Fruit fly (Drosophila melanogaster) whole organism, embryonic: Measurements from ENCODE around the gene CG33124.
A peak's percentile ranks its signal among the peaks of the same experiment; 100 is the strongest.

ENCODE experiments used
- CG10654 ChIP-seq: fragments of 200-800 bp; sonication (Bioruptor generic); optimal IDR thresholded peaks from 2 replicates; lab custom pipeline; 2016; ENCODE audit warnings: missing biosample characterization, missing genetic modification characterization
- CG10979 ChIP-seq: fragments of 200-800 bp; sonication (Bioruptor generic); optimal IDR thresholded peaks from 2 replicates; lab custom pipeline; 2018; ENCODE audit warnings: missing biosample characterization, mild to moderate bottlenecking, missing genetic modification characterization, moderate library complexity
- CG11560 ChIP-seq: fragments of 200-800 bp; sonication (Bioruptor generic); IDR thresholded peaks from 3 replicates; pipeline ENCODE4 v1.3.6; 2022; ENCODE audit warnings: missing biosample characterization, missing genetic modification characterization
- CG12391 ChIP-seq: fragments of 200-800 bp; sonication (Bioruptor generic); optimal IDR thresholded peaks from 3 replicates; lab custom pipeline; 2018; ENCODE audit warnings: missing biosample characterization, mild to moderate bottlenecking, missing genetic modification characterization, moderate library complexity
- CG13296 ChIP-seq: fragments of 200-800 bp; sonication (Bioruptor generic); optimal IDR thresholded peaks from 3 replicates; lab custom pipeline; 2018; ENCODE audit warnings: missing biosample characterization, mild to moderate bottlenecking, missing genetic modification characterization
- CG1529 ChIP-seq: fragments of 200-800 bp; sonication (Bioruptor generic); optimal IDR thresholded peaks from 3 replicates; lab custom pipeline; 2018; ENCODE audit warnings: missing biosample characterization, missing genetic modification characterization
- CG17568 ChIP-seq: fragments of 200-800 bp; sonication (Bioruptor generic); optimal IDR thresholded peaks from 2 replicates; lab custom pipeline; 2018; ENCODE audit warnings: missing biosample characterization, mild to moderate bottlenecking, missing genetic modification characterization, moderate library complexity
- CG17829 ChIP-seq: fragments of 200-800 bp; optimal IDR thresholded peaks from 2 replicates; lab custom pipeline; 2019; ENCODE audit warnings: missing biosample characterization, mild to moderate bottlenecking, missing genetic modification characterization, moderate library complexity
- CG2202 ChIP-seq: fragments of 200-800 bp; sonication (Bioruptor generic); optimal IDR thresholded peaks from 2 replicates; lab custom pipeline; 2018; ENCODE audit warnings: missing biosample characterization, mild to moderate bottlenecking, missing genetic modification characterization
- CG2678 ChIP-seq: fragments of 200-800 bp; sonication (Bioruptor generic); optimal IDR thresholded peaks from 3 replicates; lab custom pipeline; 2019; ENCODE audit warnings: missing biosample characterization, mild to moderate bottlenecking, missing genetic modification characterization, moderate library complexity
- CG30020 ChIP-seq: fragments of 200-800 bp; optimal IDR thresholded peaks from 2 replicates; lab custom pipeline; 2019; ENCODE audit warnings: missing biosample characterization, mild to moderate bottlenecking, missing genetic modification characterization, moderate library complexity
- CG32767 ChIP-seq: fragments of 200-800 bp; sonication (Bioruptor generic); IDR thresholded peaks from 2 replicates; pipeline ENCODE4 v1.3.6; 2022; ENCODE audit warnings: missing biosample characterization, missing genetic modification characterization
- CG32772 ChIP-seq: fragments of 200-800 bp; sonication (Bioruptor generic); IDR thresholded peaks from 2 replicates; pipeline ENCODE4 v1.3.6; 2022; ENCODE audit warnings: missing biosample characterization, missing genetic modification characterization
- CG3281 ChIP-seq: fragments of 200-800 bp; sonication (Bioruptor generic); optimal IDR thresholded peaks from 3 replicates; lab custom pipeline; 2017; ENCODE audit warnings: missing biosample characterization, mild to moderate bottlenecking, missing genetic modification characterization
- CG43689 ChIP-seq: fragments of 200-800 bp; sonication (Bioruptor generic); IDR thresholded peaks from 2 replicates; pipeline ENCODE4 v1.3.6; 2022; ENCODE audit warnings: missing biosample characterization, missing genetic modification characterization
- CG6683 ChIP-seq: fragments of 200-800 bp; sonication (Bioruptor generic); optimal IDR thresholded peaks from 2 replicates; lab custom pipeline; 2017; ENCODE audit warnings: missing biosample characterization, mild to moderate bottlenecking, missing genetic modification characterization, missing genetic modification reagents
- CG6791 ChIP-seq: fragments of 200-800 bp; sonication (Bioruptor generic); IDR thresholded peaks from 3 replicates; pipeline ENCODE4 v1.3.6; 2022; ENCODE audit warnings: missing biosample characterization, missing genetic modification characterization; ENCODE audit not compliant: partially characterized antibody
- CG9437 ChIP-seq: fragments of 200-800 bp; sonication (Bioruptor generic); optimal IDR thresholded peaks from 2 replicates; lab custom pipeline; 2018; ENCODE audit warnings: missing biosample characterization, mild to moderate bottlenecking, missing genetic modification characterization
- CTCF ChIP-seq: fragments of 200-800 bp; sonication (Bioruptor generic); optimal IDR thresholded peaks from 2 replicates; lab custom pipeline; 2017; ENCODE audit warnings: missing biosample characterization, mild to moderate bottlenecking, missing genetic modification characterization, moderate library complexity
- Chrac-16 ChIP-seq: fragments of 200-800 bp; sonication (Bioruptor generic); optimal IDR thresholded peaks from 3 replicates; lab custom pipeline; 2016; ENCODE audit warnings: missing biosample characterization, missing genetic modification characterization
- CkIIα-i1 ChIP-seq: fragments of 200-800 bp; sonication (Bioruptor generic); IDR thresholded peaks from 2 replicates; pipeline ENCODE4 v1.3.6; 2022; ENCODE audit warnings: missing biosample characterization, missing genetic modification characterization
- Dll ChIP-seq: fragments of 200-800 bp; sonication (Bioruptor generic); IDR thresholded peaks from 4 replicates; pipeline ENCODE4 v1.3.6; 2022; ENCODE audit warnings: missing biosample characterization, missing genetic modification characterization; ENCODE audit not compliant: partially characterized antibody
- Eip74EF ChIP-seq, 2 experiments: fragments of 200-800 bp in 1 of 2; fragments of >200 bp in 1 of 2; sonication (Bioruptor generic) in 1 of 2; optimal IDR thresholded peaks; 2 replicates each; lab custom pipeline; 2017 to 2019; ENCODE audit warnings: missing biosample characterization in 2 of 2, missing genetic modification characterization in 2 of 2, mild to moderate bottlenecking in 1 of 2, moderate library complexity in 1 of 2
- Ets65A ChIP-seq: fragments of 200-800 bp; sonication (Bioruptor generic); peaks from one replicate; lab custom pipeline; 2016; ENCODE audit warnings: missing biosample characterization, missing genetic modification characterization
- Max ChIP-seq: fragments of 200-800 bp; sonication (Bioruptor generic); optimal IDR thresholded peaks from 2 replicates; lab custom pipeline; 2016; ENCODE audit warnings: missing biosample characterization, mild to moderate bottlenecking, missing genetic modification characterization
- Scr ChIP-seq: fragments of 200-800 bp; sonication (Bioruptor generic); IDR thresholded peaks from 2 replicates; pipeline ENCODE4 v1.3.6; 2022; ENCODE audit warnings: missing biosample characterization, missing genetic modification characterization; ENCODE audit not compliant: partially characterized antibody
- Side ChIP-seq: fragments of 200-800 bp; sonication (Bioruptor generic); optimal IDR thresholded peaks from 2 replicates; lab custom pipeline; 2016; ENCODE audit warnings: missing biosample characterization, missing genetic modification characterization
- Stat92E ChIP-seq, 3 experiments: fragments of >200 bp in 2 of 3; fragments of 200-800 bp in 1 of 3; sonication (Bioruptor generic) in 1 of 3; optimal IDR thresholded peaks; 2 replicates each; lab custom pipeline; 2017 to 2019; ENCODE audit warnings: missing biosample characterization in 3 of 3, missing genetic modification characterization in 3 of 3, mild to moderate bottlenecking in 1 of 3, moderate library complexity in 1 of 3
- YL-1 ChIP-seq: fragments of 200-800 bp; sonication (Bioruptor generic); optimal IDR thresholded peaks from 3 replicates; lab custom pipeline; 2017; ENCODE audit warnings: missing biosample characterization, mild to moderate bottlenecking, missing genetic modification characterization
- ac ChIP-seq: fragments of 200-800 bp; sonication (Bioruptor generic); optimal IDR thresholded peaks from 3 replicates; lab custom pipeline; 2017; ENCODE audit warnings: missing biosample characterization, mild to moderate bottlenecking, missing genetic modification characterization
- ap ChIP-seq: fragments of 200-800 bp; sonication (Bioruptor generic); IDR thresholded peaks from 2 replicates; pipeline ENCODE4 v1.3.6; 2022; ENCODE audit warnings: missing biosample characterization, missing genetic modification characterization
- btn ChIP-seq: fragments of 200-800 bp; sonication (Bioruptor generic); optimal IDR thresholded peaks from 2 replicates; lab custom pipeline; 2016; ENCODE audit warnings: missing biosample characterization, missing genetic modification characterization
- ci ChIP-seq: fragments of 200-800 bp; sonication (Bioruptor generic); IDR thresholded peaks from 3 replicates; pipeline ENCODE4 v1.3.6; 2022; ENCODE audit warnings: missing biosample characterization, missing genetic modification characterization
- danr ChIP-seq: fragments of 200-800 bp; sonication (Bioruptor generic); IDR thresholded peaks from 2 replicates; pipeline ENCODE4 v1.3.6; 2022; ENCODE audit warnings: missing biosample characterization, missing genetic modification characterization
- gem ChIP-seq: fragments of 200-800 bp; sonication (Bioruptor generic); optimal IDR thresholded peaks from 2 replicates; lab custom pipeline; 2019; ENCODE audit warnings: missing biosample characterization, mild to moderate bottlenecking, missing genetic modification characterization, moderate library complexity
- mirr ChIP-seq: fragments of 200-800 bp; sonication (Bioruptor generic); optimal IDR thresholded peaks from 3 replicates; lab custom pipeline; 2018; ENCODE audit warnings: missing biosample characterization, mild to moderate bottlenecking, missing genetic modification characterization
- nmo ChIP-seq: fragments of 200-800 bp; sonication (Bioruptor generic); optimal IDR thresholded peaks from 2 replicates; lab custom pipeline; 2018; ENCODE audit warnings: missing biosample characterization, mild to moderate bottlenecking, missing genetic modification characterization, moderate library complexity
- pfk ChIP-seq: fragments of 200-800 bp; sonication (Bioruptor generic); optimal IDR thresholded peaks from 2 replicates; lab custom pipeline; 2018; ENCODE audit warnings: missing biosample characterization, mild to moderate bottlenecking, missing genetic modification characterization, moderate library complexity
- pzg ChIP-seq: fragments of 200-800 bp; sonication (Bioruptor generic); optimal IDR thresholded peaks from 3 replicates; lab custom pipeline; 2018; ENCODE audit warnings: missing biosample characterization, mild to moderate bottlenecking, missing genetic modification characterization, moderate library complexity
- run ChIP-seq: fragments of 200-800 bp; sonication (Bioruptor generic); optimal IDR thresholded peaks from 3 replicates; lab custom pipeline; 2018; ENCODE audit warnings: missing biosample characterization, mild to moderate bottlenecking, missing genetic modification characterization
- sc ChIP-seq, 3 experiments: fragments of >200 bp in 2 of 3; fragments of 200-800 bp in 1 of 3; sonication (Bioruptor generic) in 1 of 3; optimal IDR thresholded peaks; 2 replicates in 2 of 3; 3 replicates in 1 of 3; lab custom pipeline; 2017; ENCODE audit warnings: mild to moderate bottlenecking in 1 of 3, missing biosample characterization in 1 of 3, missing genetic modification characterization in 1 of 3, missing genetic modification reagents in 1 of 3
- schlank ChIP-seq: fragments of 200-800 bp; sonication (Bioruptor generic); optimal IDR thresholded peaks from 2 replicates; lab custom pipeline; 2018; ENCODE audit warnings: missing biosample characterization, mild to moderate bottlenecking, missing genetic modification characterization
- seq ChIP-seq: fragments of 200-800 bp; sonication (Bioruptor generic); IDR thresholded peaks from 2 replicates; pipeline ENCODE4 v1.3.6; 2022; ENCODE audit warnings: missing biosample characterization, missing genetic modification characterization
- tap ChIP-seq: fragments of 200-800 bp; optimal IDR thresholded peaks from 3 replicates; lab custom pipeline; 2019; ENCODE audit warnings: missing biosample characterization, mild to moderate bottlenecking, missing genetic modification characterization, moderate library complexity
- tna ChIP-seq: fragments of 200-800 bp; sonication (Bioruptor generic); IDR thresholded peaks from 2 replicates; pipeline ENCODE4 v1.3.6; 2022; ENCODE audit warnings: missing biosample characterization, missing genetic modification characterization; ENCODE audit not compliant: partially characterized antibody
- tx ChIP-seq: fragments of 200-800 bp; sonication (Bioruptor generic); optimal IDR thresholded peaks from 2 replicates; lab custom pipeline; 2016; ENCODE audit warnings: missing biosample characterization, missing genetic modification characterization
- unc-4 ChIP-seq: fragments of 200-800 bp; sonication (Bioruptor generic); IDR thresholded peaks from 2 replicates; pipeline ENCODE4 v1.3.6; 2022; ENCODE audit warnings: missing biosample characterization, missing genetic modification characterization; ENCODE audit not compliant: partially characterized antibody
- unpg ChIP-seq: fragments of 200-800 bp; sonication (Bioruptor generic); optimal IDR thresholded peaks from 3 replicates; lab custom pipeline; 2018; ENCODE audit warnings: missing biosample characterization, mild to moderate bottlenecking, missing genetic modification characterization, moderate library complexity

CG33124 gene

dm6 chr2L:2202853-2203717 is 5.8 kb downstream of the CG33124 start (continued):
- TF ChIP-seq tap (tag; lab: Kevin White, UChicago) (no peak), CG6683 (no peak), CG17829 (tag; lab: Kevin White, UChicago) (no peak), schlank (tag; lab: Kevin White, UChicago) (no peak), ap (GFP tag; lab: Robert Waterston, UW) (no peak), run (tag; lab: Kevin White, UChicago) (peak; percentile 13), seq (0 out of 2 replicates have a peak, but pooled peaks have one; percentile 13), pfk (GFP tag; lab: Kevin White, UChicago) (no peak), YL-1 (GFP tag; lab: Kevin White, UChicago) (no peak), Stat92E (GFP tag; optimal IDR thresholded peaks at IDR 0.05; lab: Kevin White, UChicago) (no peak), unpg (GFP tag; lab: Kevin White, UChicago) (no peak), Chrac-16 (GFP tag; lab: Kevin White, UChicago) (no peak), CTCF (GFP tag; lab: Kevin White, UChicago) (no peak), mirr (peak; percentile 3), CG17568 (GFP tag; lab: Kevin White, UChicago) (no peak), CG10979 (tag; lab: Kevin White, UChicago) (no peak), CG9437 (GFP tag; lab: Kevin White, UChicago) (peak; percentile 70), danr (no peak), Max (GFP tag; lab: Kevin White, UChicago) (no peak), CG3281 (GFP tag; lab: Kevin White, UChicago) (no peak), unc-4 (GFP tag; lab: Robert Waterston, UW) (peak; percentile 30; the same call in 1 of the 2 replicates), CG32772 (GFP tag; lab: Robert Waterston, UW) (no peak), nmo (GFP tag; lab: Kevin White, UChicago) (no peak), Side (GFP tag; lab: Kevin White, UChicago) (no peak), pzg (no peak), ac (no peak), CG32767 (GFP tag; lab: Robert Waterston, UW) (no peak), CG1529 (no peak), CG11560 (no peak), Ets65A (no peak), ci (GFP tag; lab: Robert Waterston, UW) (peak; percentile 76), Scr (GFP tag; lab: Robert Waterston, UW) (0 out of 2 replicates have a peak, but pooled peaks have one; percentile 13), CG30020 (no peak), CkIIα-i1 (no peak), CG2678 (tag; lab: Kevin White, UChicago) (peak; percentile 3), gem (tag; lab: Kevin White, UChicago) (no peak), tx (GFP tag; lab: Kevin White, UChicago) (no peak), CG6791 (GFP tag; lab: Robert Waterston, UW) (peak; percentile 50; the same call in 1 of the 3 replicates), CG43689 (GFP tag; lab: Robert Waterston, UW) (no peak), CG12391 (tag; lab: Kevin White, UChicago) (no peak), Eip74EF (GFP tag; optimal IDR thresholded peaks at IDR 0.05; lab: Kevin White, UChicago) (no peak), CG2202 (no peak), CG10654 (GFP tag; lab: Kevin White, UChicago) (no peak), btn (peak; percentile 1), tna (GFP tag; lab: Robert Waterston, UW) (peak; percentile 53; the same call in 1 of the 2 replicates), Dll (GFP tag; lab: Robert Waterston, UW) (peak; percentile 34; the same call in 2 of the 4 replicates), CG13296 (GFP tag; lab: Kevin White, UChicago) (no peak), sc (optimal IDR thresholded peaks at IDR 0.05; lab: Kevin White, UChicago) (no peak), sc (GFP tag; optimal IDR thresholded peaks at IDR 0.05; lab: Kevin White, UChicago) (no peak)
